Fruit fly (Drosophila melanogaster) whole organism, embryonic: ENCODE results near the gene CG32161.
A peak's percentile ranks its signal among the peaks of the same experiment; 100 is the strongest.

Experiments used
- Adf1 ChIP-seq: fragments of 200-800 bp; sonication (Bioruptor generic); IDR thresholded peaks from 2 replicates; pipeline ENCODE4 v1.3.6; 2022; ENCODE audit warnings: missing biosample characterization, missing genetic modification characterization
- CG12104 ChIP-seq: fragments of 200-800 bp; sonication (Bioruptor generic); optimal IDR thresholded peaks from 3 replicates; lab custom pipeline; 2016; ENCODE audit warnings: missing biosample characterization, missing genetic modification characterization
- CG12299 ChIP-seq: fragments of 200-800 bp; sonication (Bioruptor generic); optimal IDR thresholded peaks from 2 replicates; lab custom pipeline; 2018; ENCODE audit warnings: missing biosample characterization, mild to moderate bottlenecking, missing genetic modification characterization
- CG14050 ChIP-seq: fragments of 200-800 bp; sonication (Bioruptor generic); IDR thresholded peaks from 3 replicates; pipeline ENCODE4 v1.3.6; 2022; ENCODE audit warnings: missing biosample characterization, missing genetic modification characterization
- CG15011 ChIP-seq: fragments of 200-800 bp; sonication (Bioruptor generic); optimal IDR thresholded peaks from 3 replicates; lab custom pipeline; 2018; ENCODE audit warnings: missing biosample characterization, mild to moderate bottlenecking, missing genetic modification characterization
- CG15601 ChIP-seq: fragments of 200-800 bp; sonication (Bioruptor generic); optimal IDR thresholded peaks from 3 replicates; lab custom pipeline; 2019; ENCODE audit warnings: missing biosample characterization, mild to moderate bottlenecking, missing genetic modification characterization, moderate library complexity
- CG17385 ChIP-seq: fragments of 200-800 bp; sonication (Bioruptor generic); optimal IDR thresholded peaks from 3 replicates; lab custom pipeline; 2018; ENCODE audit warnings: missing biosample characterization, mild to moderate bottlenecking, missing genetic modification characterization
- CG2202 ChIP-seq: fragments of 200-800 bp; sonication (Bioruptor generic); optimal IDR thresholded peaks from 2 replicates; lab custom pipeline; 2018; ENCODE audit warnings: missing biosample characterization, mild to moderate bottlenecking, missing genetic modification characterization
- CG30020 ChIP-seq: fragments of 200-800 bp; optimal IDR thresholded peaks from 2 replicates; lab custom pipeline; 2019; ENCODE audit warnings: missing biosample characterization, mild to moderate bottlenecking, missing genetic modification characterization, moderate library complexity
- CG3163 ChIP-seq: fragments of 200-800 bp; sonication (Bioruptor generic); optimal IDR thresholded peaks from 3 replicates; lab custom pipeline; 2016; ENCODE audit warnings: missing biosample characterization, missing genetic modification characterization
- CG4360 ChIP-seq: fragments of 200-800 bp; sonication (Bioruptor generic); IDR thresholded peaks from 2 replicates; pipeline ENCODE4 v1.3.6; 2022; ENCODE audit warnings: missing biosample characterization, missing genetic modification characterization
- CG43689 ChIP-seq: fragments of 200-800 bp; sonication (Bioruptor generic); IDR thresholded peaks from 2 replicates; pipeline ENCODE4 v1.3.6; 2022; ENCODE audit warnings: missing biosample characterization, missing genetic modification characterization
- CG5953 ChIP-seq: fragments of 200-800 bp; sonication (Bioruptor generic); IDR thresholded peaks from 2 replicates; pipeline ENCODE4 v1.3.6; 2022; ENCODE audit warnings: missing biosample characterization, missing genetic modification characterization
- CG8290 ChIP-seq, 3 experiments: fragments of 200-800 bp; sonication (Bioruptor generic); optimal IDR thresholded peaks; 2 replicates each; lab custom pipeline; 2016 to 2019; ENCODE audit warnings: missing biosample characterization in 3 of 3, missing genetic modification characterization in 3 of 3, mild to moderate bottlenecking in 2 of 3, moderate library complexity in 1 of 3
- CoRest ChIP-seq: fragments of 200-800 bp; sonication (Bioruptor generic); optimal IDR thresholded peaks from 3 replicates; lab custom pipeline; 2018; ENCODE audit warnings: missing biosample characterization, mild to moderate bottlenecking, missing genetic modification characterization, moderate library complexity
- Deaf1 ChIP-seq: fragments of 200-800 bp; optimal IDR thresholded peaks from 3 replicates; lab custom pipeline; 2019; ENCODE audit warnings: missing biosample characterization, mild to moderate bottlenecking, missing genetic modification characterization, moderate library complexity
- Doc3 ChIP-seq: fragments of 200-800 bp; sonication (Bioruptor generic); IDR thresholded peaks from 3 replicates; pipeline ENCODE4 v1.3.6; 2022; ENCODE audit warnings: missing biosample characterization, missing genetic modification characterization; ENCODE audit not compliant: partially characterized antibody
- Ets65A ChIP-seq: fragments of 200-800 bp; sonication (Bioruptor generic); peaks from one replicate; lab custom pipeline; 2016; ENCODE audit warnings: missing biosample characterization, missing genetic modification characterization
- HLH4C ChIP-seq: fragments of 200-800 bp; sonication (Bioruptor generic); IDR thresholded peaks from 3 replicates; pipeline ENCODE4 v1.3.6; 2022; ENCODE audit warnings: missing biosample characterization, missing genetic modification characterization; ENCODE audit not compliant: partially characterized antibody
- HLH54F ChIP-seq: fragments of 200-800 bp; sonication (Bioruptor generic); optimal IDR thresholded peaks from 3 replicates; lab custom pipeline; 2016; ENCODE audit warnings: missing biosample characterization, missing genetic modification characterization
- MTF-1 ChIP-seq: fragments of 200-800 bp; sonication (Bioruptor generic); optimal IDR thresholded peaks from 2 replicates; lab custom pipeline; 2018; ENCODE audit warnings: missing biosample characterization, mild to moderate bottlenecking, missing genetic modification characterization, borderline replicate concordance
- Med ChIP-seq: fragments of 200-800 bp; sonication (Bioruptor generic); peaks from one replicate; lab custom pipeline; 2016; ENCODE audit warnings: missing biosample characterization, missing genetic modification characterization, mild to moderate bottlenecking, inconsistent platforms, moderate library complexity
- NFAT ChIP-seq: fragments of 200-800 bp; sonication (Bioruptor generic); IDR thresholded peaks from 2 replicates; pipeline ENCODE4 v1.3.6; 2022; ENCODE audit warnings: missing biosample characterization, missing genetic modification characterization
- NfI ChIP-seq: fragments of 200-800 bp; sonication (Bioruptor generic); optimal IDR thresholded peaks from 3 replicates; lab custom pipeline; 2018; ENCODE audit warnings: missing biosample characterization, mild to moderate bottlenecking, missing genetic modification characterization, moderate library complexity
- Sox100B ChIP-seq: fragments of 200-800 bp; sonication (Bioruptor generic); optimal IDR thresholded peaks from 3 replicates; lab custom pipeline; 2018; ENCODE audit warnings: missing biosample characterization, mild to moderate bottlenecking, missing genetic modification characterization
- cg ChIP-seq: fragments of 200-800 bp; sonication (Bioruptor generic); optimal IDR thresholded peaks from 3 replicates; lab custom pipeline; 2019; ENCODE audit warnings: missing biosample characterization, mild to moderate bottlenecking, missing genetic modification characterization, moderate library complexity
- chinmo ChIP-seq: fragments of 200-800 bp; sonication (Bioruptor generic); IDR thresholded peaks from 4 replicates; pipeline ENCODE4 v1.3.6; 2022; ENCODE audit warnings: missing biosample characterization, missing genetic modification characterization; ENCODE audit not compliant: partially characterized antibody
- crp ChIP-seq, 2 experiments: fragments of 200-800 bp; sonication (Bioruptor generic); optimal IDR thresholded peaks; 2 replicates in 1 of 2; 3 replicates in 1 of 2; lab custom pipeline; 2017; ENCODE audit warnings: missing biosample characterization in 2 of 2, missing genetic modification characterization in 2 of 2, mild to moderate bottlenecking in 1 of 2, moderate library complexity in 1 of 2
- dm ChIP-seq: fragments of 200-800 bp; sonication (Bioruptor generic); optimal IDR thresholded peaks from 3 replicates; lab custom pipeline; 2016; ENCODE audit warnings: missing biosample characterization, missing genetic modification characterization
- en ChIP-seq: fragments of 200-800 bp; sonication (Bioruptor generic); optimal IDR thresholded peaks from 2 replicates; lab custom pipeline; 2016; ENCODE audit warnings: missing biosample characterization, missing genetic modification characterization
- ken ChIP-seq: fragments of 200-800 bp; sonication (Bioruptor generic); IDR thresholded peaks from 3 replicates; pipeline ENCODE4 v1.3.6; 2022; ENCODE audit warnings: missing biosample characterization, missing genetic modification characterization
- lbe ChIP-seq: fragments of 200-800 bp; sonication (Bioruptor generic); optimal IDR thresholded peaks from 2 replicates; lab custom pipeline; 2016; ENCODE audit warnings: missing biosample characterization, mild to moderate bottlenecking, missing genetic modification characterization
- mld ChIP-seq: fragments of 200-800 bp; sonication (Bioruptor generic); IDR thresholded peaks from 3 replicates; pipeline ENCODE4 v1.3.6; 2022; ENCODE audit warnings: missing biosample characterization, missing genetic modification characterization; ENCODE audit not compliant: partially characterized antibody
- nom ChIP-seq: fragments of 200-800 bp; sonication (Bioruptor generic); optimal IDR thresholded peaks from 2 replicates; lab custom pipeline; 2017; ENCODE audit warnings: missing biosample characterization, missing genetic modification characterization, mild to moderate bottlenecking, moderate library complexity, missing genetic modification reagents
- otp ChIP-seq: fragments of 200-800 bp; sonication (Bioruptor generic); IDR thresholded peaks from 3 replicates; pipeline ENCODE4, ENCODE4 v1.3.6; 2022; ENCODE audit warnings: missing biosample characterization, missing genetic modification characterization
- scrt ChIP-seq: fragments of 200-800 bp; sonication (Bioruptor generic); optimal IDR thresholded peaks from 2 replicates; lab custom pipeline; 2018; ENCODE audit warnings: missing biosample characterization, mild to moderate bottlenecking, missing genetic modification characterization, moderate library complexity
- sens-2 ChIP-seq: fragments of 200-800 bp; sonication (Bioruptor generic); IDR thresholded peaks from 2 replicates; pipeline ENCODE4 v1.3.6; 2022; ENCODE audit warnings: missing biosample characterization, missing genetic modification characterization
- sisA ChIP-seq: fragments of 200-800 bp; sonication (Bioruptor generic); IDR thresholded peaks from 2 replicates; pipeline ENCODE4 v1.3.6; 2022; ENCODE audit warnings: missing biosample characterization, missing genetic modification characterization
- sob ChIP-seq: fragments of 200-800 bp; sonication (Bioruptor generic); IDR thresholded peaks from 2 replicates; pipeline ENCODE4 v1.3.6; 2022; ENCODE audit warnings: missing biosample characterization, missing genetic modification characterization
- stc ChIP-seq: fragments of 200-800 bp; sonication (Bioruptor generic); IDR thresholded peaks from 2 replicates; pipeline ENCODE4 v1.3.6; 2022; ENCODE audit warnings: missing biosample characterization, missing genetic modification characterization
- unc-4 ChIP-seq: fragments of 200-800 bp; sonication (Bioruptor generic); IDR thresholded peaks from 2 replicates; pipeline ENCODE4 v1.3.6; 2022; ENCODE audit warnings: missing biosample characterization, missing genetic modification characterization; ENCODE audit not compliant: partially characterized antibody
- vvl ChIP-seq: fragments of 200-800 bp; sonication (Bioruptor generic); IDR thresholded peaks from 2 replicates; pipeline ENCODE4 v1.3.6; 2022; ENCODE audit warnings: missing biosample characterization, missing genetic modification characterization
- zfh1 ChIP-seq: fragments of 200-800 bp; sonication (Bioruptor generic); IDR thresholded peaks from 3 replicates; pipeline ENCODE4 v1.3.6; 2022; ENCODE audit warnings: missing biosample characterization, missing genetic modification characterization

CG32161 gene

dm6 chr3L:16808139-16808538 lies 37.9 kb upstream of the CG32161 start (continued):
- TF ChIP-seq Doc3 (GFP tag; lab: Robert Waterston, UW), result no peak
- TF ChIP-seq unc-4 (GFP tag; lab: Robert Waterston, UW), result no peak
- no peak for TF ChIP-seq lbe (GFP tag; lab: Kevin White, UChicago)
- TF ChIP-seq crp (GFP tag; optimal IDR thresholded peaks at IDR 0.05; lab: Kevin White, UChicago), result peak in 1 of 2 experiments; percentile 32
- TF ChIP-seq CG30020 (tag; lab: Kevin White, UChicago), result peak; percentile 24
- TF ChIP-seq CG15601 (tag; lab: Kevin White, UChicago), result peak; percentile 6
- no peak for TF ChIP-seq cg (GFP tag; lab: Kevin White, UChicago)
- TF ChIP-seq CG43689 (GFP tag; lab: Robert Waterston, UW), result no peak
- peak; percentile 5 for TF ChIP-seq HLH54F (GFP tag; lab: Kevin White, UChicago)
- no peak for TF ChIP-seq MTF-1
- TF ChIP-seq sisA, result no peak
- peak; percentile 1 for TF ChIP-seq CG17385 (GFP tag; lab: Kevin White, UChicago)
- 0 out of 3 replicates have a peak, but pooled peaks have one; percentile 28 for TF ChIP-seq zfh1 (GFP tag; lab: Robert Waterston, UW)

- TF ChIP-seq CG15011 (GFP tag; lab: Kevin White, UChicago), result no peak
- peak; percentile 91 for TF ChIP-seq Ets65A (GFP tag; lab: Kevin White, UChicago)
- TF ChIP-seq, all 482 proteins: peak for 1
Measured at dm6 chr3L:16810512-16810911, 35.5 kb upstream of the CG32161 start.

- TF ChIP-seq CG4360 (0 out of 2 replicates have a peak, but pooled peaks have one; percentile 7), Sox100B (GFP tag; lab: Kevin White, UChicago) (no peak), CG5953 (no peak), CG14050 (GFP tag; lab: Robert Waterston, UW) (no peak), Adf1 (GFP tag; lab: Robert Waterston, UW) (peak; percentile 85), CG8290 (GFP tag; optimal IDR thresholded peaks at IDR 0.05; lab: Kevin White, UChicago) (no peak), CG8290 (tag; optimal IDR thresholded peaks at IDR 0.05; lab: Kevin White, UChicago) (peak in 1 of 2 experiments; percentile 6), HLH4C (no peak), sob (GFP tag; lab: Robert Waterston, UW) (0 out of 2 replicates have a peak, but pooled peaks have one; percentile 27), CoRest (tag; lab: Kevin White, UChicago) (no peak), Med (GFP tag; lab: Kevin White, UChicago) (peak; percentile 70), en (GFP tag; lab: Kevin White, UChicago) (no peak), nom (GFP tag; lab: Kevin White, UChicago) (peak; percentile 17), CG12104 (no peak), chinmo (GFP tag; lab: Robert Waterston, UW) (0 out of 4 replicates have a peak, but pooled peaks have one; percentile 44)
Measured at dm6 chr3L:16811908-16812307, 34.1 kb upstream of the CG32161 start.

- no peak for TF ChIP-seq dm (GFP tag; lab: Kevin White, UChicago)
- no peak for TF ChIP-seq mld (GFP tag; lab: Robert Waterston, UW)
- peak; percentile 12 for TF ChIP-seq Deaf1 (tag; lab: Kevin White, UChicago)
- TF ChIP-seq chinmo (GFP tag; lab: Robert Waterston, UW), result peak; percentile 77; the same call in 2 of the 4 replicates
- TF ChIP-seq scrt, result no peak
- peak; percentile 70 for TF ChIP-seq vvl (GFP tag; lab: Robert Waterston, UW)
- TF ChIP-seq NFAT (GFP tag; lab: Robert Waterston, UW), result 0 out of 2 replicates have a peak, but pooled peaks have one; percentile 27
- TF ChIP-seq CG3163 (GFP tag; lab: Kevin White, UChicago), result no peak
- no peak for TF ChIP-seq cg (GFP tag; lab: Kevin White, UChicago)
- TF ChIP-seq ken (GFP tag; lab: Robert Waterston, UW), result no peak
- TF ChIP-seq NfI (GFP tag; lab: Kevin White, UChicago), result no peak
- TF ChIP-seq sens-2 (GFP tag; lab: Robert Waterston, UW), result no peak
- TF ChIP-seq Sox100B (GFP tag; lab: Kevin White, UChicago), result no peak
- TF ChIP-seq CG12299 (tag; lab: Kevin White, UChicago), result no peak
- no peak for TF ChIP-seq otp (GFP tag; lab: Robert Waterston, UW)
- TF ChIP-seq CG2202 (tag; lab: Kevin White, UChicago), result no peak
- no peak for TF ChIP-seq stc
Measured at dm6 chr3L:16813984-16814383, 32.0 kb upstream of the CG32161 start.
